Worm (Caenorhabditis elegans): ENCODE results near the gene ttr-42.

The ttr-42 gene

DNA sequence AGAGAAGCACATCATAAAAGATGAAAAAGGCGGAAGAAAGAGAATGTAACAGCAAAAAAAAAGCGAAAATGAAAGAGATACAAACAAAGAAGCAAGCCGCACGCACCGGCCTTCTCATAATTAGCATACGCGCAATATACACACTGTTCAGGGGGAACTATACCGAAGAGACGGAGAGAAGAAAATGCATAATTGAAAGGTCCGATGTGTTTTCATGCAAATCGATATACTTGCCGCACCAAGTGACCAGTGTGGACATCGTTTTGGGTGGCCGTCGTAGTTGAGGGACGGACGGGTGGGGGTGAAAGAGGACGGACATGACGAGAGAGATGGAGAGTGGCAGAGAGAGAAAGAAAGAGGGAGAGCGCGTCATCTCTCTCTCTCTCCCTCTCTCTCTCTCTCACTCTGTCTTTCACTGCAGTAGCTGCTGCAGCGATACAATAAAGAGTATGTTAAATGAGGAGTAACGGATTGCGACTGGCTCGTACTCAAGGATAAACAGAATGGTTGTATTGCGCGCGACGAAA, 41.2 kb upstream of the ttr-42 start (continued):
- TF ChIP-seq dve-1 (tag; optimal IDR thresholded peaks at IDR 0.05; ENCODE audit: insufficient read depth), result peak; percentile 69
- TF ChIP-seq dpl-1 (GFP tag; optimal IDR thresholded peaks at IDR 0.05), result no peak
- no peak for TF ChIP-seq ceh-62 (tag; optimal IDR thresholded peaks at IDR 0.05)
- TF ChIP-seq D1046.2 (GFP tag; IDR thresholded peaks at IDR 0.05), result no peak
- no peak for TF ChIP-seq nhr-237 (tag; optimal IDR thresholded peaks at IDR 0.05)
- TF ChIP-seq zfp-2 (tag; optimal IDR thresholded peaks at IDR 0.05), result no peak
- peak; percentile 91 for TF ChIP-seq nhr-11 (tag; optimal IDR thresholded peaks at IDR 0.05)
- no peak for TF ChIP-seq nhr-77 (tag; optimal IDR thresholded peaks at IDR 0.05)
- peak; percentile 72 to 78 for TF ChIP-seq lsy-2 (tag; optimal IDR thresholded peaks at IDR 0.05)
- no peak for TF ChIP-seq nhr-41 (GFP tag; IDR thresholded peaks at IDR 0.05)
- TF ChIP-seq mes-2 (tag; optimal IDR thresholded peaks at IDR 0.05; ENCODE audit: poor library complexity, severe bottlenecking), result peak; percentile 64
- TF ChIP-seq ztf-11 (tag; optimal IDR thresholded peaks at IDR 0.05), result no peak
- TF ChIP-seq dmd-6 (GFP tag; IDR thresholded peaks at IDR 0.05), result 0 out of 2 replicates have a peak, but pooled peaks have one; percentile 9
- TF ChIP-seq nhr-28 (tag; optimal IDR thresholded peaks at IDR 0.05), result peak; percentile 42
- TF ChIP-seq aly-2 (tag; optimal IDR thresholded peaks at IDR 0.05), result no peak
- TF ChIP-seq mep-1 (tag; optimal IDR thresholded peaks at IDR 0.05), result peak; percentile 81
- TF ChIP-seq nhr-6 (tag; optimal IDR thresholded peaks at IDR 0.05), result peak; percentile 45
- peak; percentile 79 for TF ChIP-seq nhr-25 (tag; optimal IDR thresholded peaks at IDR 0.05; ENCODE audit: borderline replicate concordance, insufficient read depth)
- TF ChIP-seq snpc-4 (tag; optimal IDR thresholded peaks at IDR 0.05), result no peak
- TF ChIP-seq lin-29 (GFP tag; IDR thresholded peaks at IDR 0.05), result no peak
- peak; percentile 9 for TF ChIP-seq nhr-48 (tag; optimal IDR thresholded peaks at IDR 0.05)
- 0 out of 2 replicates have a peak, but pooled peaks have one; percentile 36 for TF ChIP-seq madf-9 (GFP tag; conservative IDR thresholded peaks at IDR 0.05)
- TF ChIP-seq hmg-1.1 (GFP tag; IDR thresholded peaks at IDR 0.05), result peak; percentile 77
- TF ChIP-seq hif-1 (tag; optimal IDR thresholded peaks at IDR 0.05), result peak in 1 of 2 experiments; percentile 93
- no peak for TF ChIP-seq snpc-1.2 (GFP tag; IDR thresholded peaks at IDR 0.05)
- TF ChIP-seq rbr-2 (tag; optimal IDR thresholded peaks at IDR 0.05), result peak; percentile 85
- peak; percentile 76 for TF ChIP-seq egl-43 (GFP tag; IDR thresholded peaks at IDR 0.05)
- no peak for TF ChIP-seq mxl-2 (GFP tag; conservative IDR thresholded peaks at IDR 0.05)
- no peak for TF ChIP-seq mdt-29 (GFP tag; IDR thresholded peaks at IDR 0.05)
- peak; percentile 1 for TF ChIP-seq spr-1 (tag; optimal IDR thresholded peaks at IDR 0.05)
- TF ChIP-seq daf-19 (GFP tag; conservative IDR thresholded peaks at IDR 0.05), result no peak
- TF ChIP-seq set-16 (GFP tag; IDR thresholded peaks at IDR 0.05), result peak; percentile 83
- peak in 1 of 2 experiments; percentile 99 for TF ChIP-seq unc-62 (GFP tag; optimal IDR thresholded peaks at IDR 0.05 in 1 of 2)
- TF ChIP-seq unc-62 (tag; optimal IDR thresholded peaks at IDR 0.05), result no peak
- TF ChIP-seq duxl-1 (tag; optimal IDR thresholded peaks at IDR 0.05; ENCODE audit: poor library complexity), result peak; percentile 34
- TF ChIP-seq ces-1 (GFP tag; optimal IDR thresholded peaks at IDR 0.05), result no peak
- TF ChIP-seq aha-1 (tag), result peak; percentile 99
- peak; percentile 59 for TF ChIP-seq hlh-30 (tag; optimal IDR thresholded peaks at IDR 0.05; ENCODE audit: insufficient read depth)
- no peak for TF ChIP-seq pqm-1 (tag; optimal IDR thresholded peaks at IDR 0.05)
- peak in 1 of 2 experiments; percentile 78 for TF ChIP-seq mdl-1 (tag; optimal IDR thresholded peaks at IDR 0.05)
- no peak for TF ChIP-seq saeg-2 (GFP tag; IDR thresholded peaks at IDR 0.05)
- no peak for TF ChIP-seq zfp-3 (GFP tag; conservative IDR thresholded peaks at IDR 0.05)
- TF ChIP-seq F44E2.7 (GFP tag; IDR thresholded peaks at IDR 0.05), result no peak
- TF ChIP-seq nhr-76 (tag; optimal IDR thresholded peaks at IDR 0.05), result no peak
- TF ChIP-seq attf-4 (tag; optimal IDR thresholded peaks at IDR 0.05), result no peak
- no peak for TF ChIP-seq T26A8.4 (GFP tag; IDR thresholded peaks at IDR 0.05)
- no peak for TF ChIP-seq lin-15B (tag; optimal IDR thresholded peaks at IDR 0.05)
- no peak for TF ChIP-seq nhr-42 (GFP tag; IDR thresholded peaks at IDR 0.05)

Data from whole organism, L4 larva.